Worm (Caenorhabditis elegans): ENCODE results near the gene srh-135.

Gene srh-135

ce11 chrII:10248355-10249041 is 21.6 kb upstream of the srh-135 start, which contains the start of gene atad-3 (continued):
- TF ChIP-seq ceh-82 (tag; optimal IDR thresholded peaks at IDR 0.05) (no peak), T26A8.4 (GFP tag; IDR thresholded peaks at IDR 0.05) (peak; percentile 92), ztf-11 (tag; optimal IDR thresholded peaks at IDR 0.05) (no peak), nhr-102 (tag; optimal IDR thresholded peaks at IDR 0.05) (peak; percentile 65), ama-1 (optimal IDR thresholded peaks at IDR 0.05) (no peak), nhr-10 (tag; optimal IDR thresholded peaks at IDR 0.05) (peak; percentile 25)

DNA sequence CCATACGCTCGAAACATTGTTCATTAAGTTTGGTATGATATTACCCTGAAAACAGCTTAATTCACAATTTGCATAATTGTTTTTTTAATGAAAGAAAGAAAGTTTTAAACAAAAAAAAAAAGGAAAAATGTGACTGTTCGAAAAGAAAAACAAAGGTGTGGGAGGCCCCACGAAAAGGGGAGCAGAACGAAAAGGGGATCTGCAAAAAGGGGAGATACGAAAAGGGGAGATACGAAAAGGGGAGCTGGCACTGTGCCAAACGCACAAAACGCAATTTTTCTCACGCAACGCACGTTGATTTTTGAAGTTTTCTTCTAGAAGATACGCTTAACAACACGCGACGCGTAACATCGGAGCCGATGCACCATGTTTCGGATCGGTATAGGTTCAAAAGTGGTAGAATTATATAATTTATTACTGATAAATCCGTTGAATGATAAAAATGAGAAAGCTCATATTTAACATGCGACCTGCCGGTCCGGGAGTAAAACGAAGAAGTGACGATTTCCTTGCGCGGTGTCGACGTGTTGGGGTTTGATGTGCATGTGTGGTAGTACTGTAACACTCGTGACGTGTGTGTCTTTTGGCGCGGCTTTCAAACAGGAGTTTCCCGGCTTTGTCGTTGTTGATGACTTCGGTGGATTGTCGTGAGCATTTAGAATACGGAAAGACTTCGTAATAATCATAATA is 20.8 kb upstream of the srh-135 start, which contains the start of gene nrde-2:
Gene nrde-2, minus strand, starts transcription at position 45 of the 690 bp plus-strand sequence.
- TF ChIP-seq dmd-6 (GFP tag; IDR thresholded peaks at IDR 0.05) (0 out of 2 replicates have a peak, but pooled peaks have one; percentile 26), egl-43 (GFP tag; IDR thresholded peaks at IDR 0.05) (peak; percentile 37; the same call in 1 of the 2 replicates), D1046.2 (GFP tag; IDR thresholded peaks at IDR 0.05) (peak; percentile 66; the same call in 1 of the 2 replicates), mes-2 (tag; optimal IDR thresholded peaks at IDR 0.05; ENCODE audit: poor library complexity, severe bottlenecking) (peak; percentile 72), nhr-42 (GFP tag; IDR thresholded peaks at IDR 0.05) (peak; percentile 12; the same call in 1 of the 2 replicates), ZK337.2 (GFP tag; IDR thresholded peaks at IDR 0.05) (0 out of 2 replicates have a peak, but pooled peaks have one; percentile 9), hmg-1.1 (GFP tag; IDR thresholded peaks at IDR 0.05) (0 out of 2 replicates have a peak, but pooled peaks have one; percentile 33), madf-9 (GFP tag; conservative IDR thresholded peaks at IDR 0.05) (0 out of 2 replicates have a peak, but pooled peaks have one; percentile 43)

DNA sequence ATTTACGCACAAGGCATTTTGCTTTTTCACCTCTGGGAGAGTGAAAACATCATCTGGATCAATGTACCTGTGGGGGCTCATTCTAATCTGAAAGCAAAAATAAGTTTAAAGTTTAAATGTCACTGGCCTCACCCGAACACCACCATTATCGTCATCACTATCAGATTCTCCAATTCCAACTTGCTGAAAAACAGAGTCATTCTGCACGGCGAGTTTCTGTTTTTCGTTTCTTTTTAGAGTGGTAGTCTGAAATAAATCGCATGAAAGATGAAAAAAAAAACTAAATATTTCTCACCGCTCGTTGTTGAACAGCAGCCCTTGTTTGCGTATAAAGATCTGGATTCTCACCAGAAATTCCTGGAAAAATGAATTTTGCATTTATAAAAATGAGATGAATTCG is 20.2 kb upstream of the srh-135 start:
- TF ChIP-seq snpc-1.2 (GFP tag; IDR thresholded peaks at IDR 0.05) (no peak), madf-5 (GFP tag; IDR thresholded peaks at IDR 0.05) (0 out of 4 replicates have a peak, but pooled peaks of 1 of the 2 experiments have one; percentile 47), lin-38 (GFP tag; IDR thresholded peaks at IDR 0.05) (0 out of 2 replicates have a peak, but pooled peaks have one; percentile 4), daf-19 (GFP tag; conservative IDR thresholded peaks at IDR 0.05) (0 out of 2 replicates have a peak, but pooled peaks have one; percentile 65), mdt-29 (GFP tag; IDR thresholded peaks at IDR 0.05) (no peak)

ce11 chrII:10245612-10246011 is 18.7 kb upstream of the srh-135 start:
- peak in 1 of 2 experiments; percentile 92 for TF ChIP-seq unc-62 (GFP tag; optimal IDR thresholded peaks at IDR 0.05 in 1 of 2)
- no peak for TF ChIP-seq unc-62 (tag; optimal IDR thresholded peaks at IDR 0.05)
- TF ChIP-seq ztf-7 (tag; optimal IDR thresholded peaks at IDR 0.05), result no peak

ce11 chrII:10242294-10242693 is 15.4 kb upstream of the srh-135 start, which contains the start of gene mrps-14:
Gene mrps-14 (minus strand): TSS chrII:10242490.
- TF ChIP-seq ama-1 (optimal IDR thresholded peaks at IDR 0.05), result peak; percentile 44
- no peak for TF ChIP-seq dmd-6 (GFP tag; IDR thresholded peaks at IDR 0.05)
- TF ChIP-seq dpl-1 (GFP tag; optimal IDR thresholded peaks at IDR 0.05), result no peak
- TF ChIP-seq lin-29 (GFP tag; IDR thresholded peaks at IDR 0.05), result no peak
- no peak for TF ChIP-seq zip-11 (GFP tag; IDR thresholded peaks at IDR 0.05)
- peak; percentile 37 for TF ChIP-seq lin-38 (GFP tag; IDR thresholded peaks at IDR 0.05)
- TF ChIP-seq ztf-11 (tag; optimal IDR thresholded peaks at IDR 0.05), result no peak
- TF ChIP-seq fkh-10 (GFP tag; optimal IDR thresholded peaks at IDR 0.05), result no peak
- TF ChIP-seq zip-2 (tag; optimal IDR thresholded peaks at IDR 0.05), result no peak
- 0 out of 2 replicates have a peak, but pooled peaks have one; percentile 31 for TF ChIP-seq vab-7 (GFP tag; IDR thresholded peaks at IDR 0.05)
- no peak for TF ChIP-seq F10B5.3 (tag; optimal IDR thresholded peaks at IDR 0.05)
- no peak for TF ChIP-seq hif-1 (tag; optimal IDR thresholded peaks at IDR 0.05)
- 0 out of 2 replicates have a peak, but pooled peaks have one; percentile 14 for TF ChIP-seq arid-1 (GFP tag; conservative IDR thresholded peaks at IDR 0.05)
- no peak for TF ChIP-seq pqm-1 (tag; optimal IDR thresholded peaks at IDR 0.05)
- no peak for TF ChIP-seq madf-9 (GFP tag; conservative IDR thresholded peaks at IDR 0.05)
- TF ChIP-seq daf-12 (tag; optimal IDR thresholded peaks at IDR 0.05), result no peak

Data from whole organism, L4 larva.